Fruit fly (Drosophila melanogaster) whole organism, prepupa: ENCODE results near the gene dind.

Experiments used
- Blimp-1 ChIP-seq: fragments of 200-800 bp; sonication (Bioruptor generic); optimal IDR thresholded peaks from 3 replicates; lab custom pipeline; 2017; ENCODE audit warnings: missing biosample characterization, missing genetic modification characterization, mild to moderate bottlenecking, moderate library complexity, missing genetic modification reagents
- CG10631 ChIP-seq: fragments of 200-800 bp; sonication (Bioruptor generic); optimal IDR thresholded peaks from 2 replicates; lab custom pipeline; 2016; ENCODE audit warnings: missing biosample characterization, missing genetic modification characterization
- CG10669 ChIP-seq: fragments of 200-800 bp; sonication (Bioruptor generic); optimal IDR thresholded peaks from 3 replicates; lab custom pipeline; 2018; ENCODE audit warnings: missing biosample characterization, mild to moderate bottlenecking, missing genetic modification characterization, moderate library complexity
- CG11762 ChIP-seq: fragments of 200-800 bp; sonication (Bioruptor generic); optimal IDR thresholded peaks from 3 replicates; lab custom pipeline; 2016; ENCODE audit warnings: missing biosample characterization, missing genetic modification characterization; ENCODE audit not compliant: insufficient read depth
- CG11902 ChIP-seq: fragments of 200-800 bp; sonication (Bioruptor generic); optimal IDR thresholded peaks from 3 replicates; lab custom pipeline; 2016; ENCODE audit warnings: missing biosample characterization, missing genetic modification characterization
- CG15336 ChIP-seq: fragments of 200-800 bp; sonication (Bioruptor generic); IDR thresholded peaks from 2 replicates; pipeline ENCODE4 v1.3.6; 2022; ENCODE audit warnings: missing biosample characterization, missing genetic modification characterization
- CG32006 ChIP-seq: fragments of 200-800 bp; sonication (Bioruptor generic); optimal IDR thresholded peaks from 3 replicates; lab custom pipeline; 2017; ENCODE audit warnings: missing biosample characterization, mild to moderate bottlenecking, missing genetic modification characterization
- CG3919 ChIP-seq: fragments of 200-800 bp; sonication (Bioruptor generic); optimal IDR thresholded peaks from 3 replicates; lab custom pipeline; 2016; ENCODE audit warnings: missing biosample characterization, missing genetic modification characterization
- CG6163 ChIP-seq: fragments of 200-800 bp; sonication (Bioruptor generic); IDR thresholded peaks from 3 replicates; pipeline ENCODE4 v1.3.6; 2022; ENCODE audit warnings: missing biosample characterization, missing genetic modification characterization
- CG6276 ChIP-seq: fragments of 200-800 bp; sonication (Bioruptor generic); optimal IDR thresholded peaks from 2 replicates; lab custom pipeline; 2017; ENCODE audit warnings: missing biosample characterization, mild to moderate bottlenecking, missing genetic modification characterization
- CG6792 ChIP-seq: fragments of 200-800 bp; sonication (Bioruptor generic); optimal IDR thresholded peaks from 3 replicates; lab custom pipeline; 2016; ENCODE audit warnings: missing biosample characterization, missing genetic modification characterization
- CG6854 ChIP-seq: fragments of 200-800 bp; sonication (Bioruptor generic); optimal IDR thresholded peaks from 2 replicates; lab custom pipeline; 2017; ENCODE audit warnings: missing biosample characterization, mild to moderate bottlenecking, missing genetic modification characterization
- CG8632 ChIP-seq: fragments of 200-800 bp; sonication (Bioruptor generic); optimal IDR thresholded peaks from 3 replicates; lab custom pipeline; 2016; ENCODE audit warnings: missing biosample characterization, missing genetic modification characterization
- CG9139 ChIP-seq: fragments of 200-800 bp; sonication (Bioruptor generic); optimal IDR thresholded peaks from 3 replicates; lab custom pipeline; 2017; ENCODE audit warnings: missing biosample characterization, mild to moderate bottlenecking, missing genetic modification characterization
- Eip78C ChIP-seq: fragments of 200-800 bp; sonication (Bioruptor generic); peaks from one replicate; lab custom pipeline; 2016; ENCODE audit warnings: missing biosample characterization, missing genetic modification characterization
- Eip93F ChIP-seq: fragments of 200-800 bp; sonication (Bioruptor generic); optimal IDR thresholded peaks from 2 replicates; lab custom pipeline; 2016; ENCODE audit warnings: missing biosample characterization, mild to moderate bottlenecking, missing genetic modification characterization
- Ets96B ChIP-seq: fragments of 200-800 bp; optimal IDR thresholded peaks from 2 replicates; lab custom pipeline; 2019; ENCODE audit warnings: missing biosample characterization, mild to moderate bottlenecking, missing genetic modification characterization, moderate library complexity
- Gug ChIP-seq: fragments of 200-800 bp; sonication (Bioruptor generic); IDR thresholded peaks from 2 replicates; pipeline ENCODE4 v1.3.6; 2022; ENCODE audit warnings: missing biosample characterization, missing genetic modification characterization
- Hr38 ChIP-seq: sonication (Bioruptor generic); optimal IDR thresholded peaks from 2 replicates; lab custom pipeline; 2016; ENCODE audit warnings: missing biosample characterization, missing genetic modification characterization
- Hr39 ChIP-seq: fragments of 200-800 bp; sonication (Bioruptor generic); optimal IDR thresholded peaks from 2 replicates; lab custom pipeline; 2016; ENCODE audit warnings: missing biosample characterization, missing genetic modification characterization
- Met ChIP-seq: fragments of 200-800 bp; sonication (Bioruptor generic); optimal IDR thresholded peaks from 3 replicates; lab custom pipeline; 2016; ENCODE audit warnings: missing biosample characterization, missing genetic modification characterization
- OdsH ChIP-seq: fragments of 200-800 bp; sonication (Bioruptor generic); optimal IDR thresholded peaks from 3 replicates; lab custom pipeline; 2016; ENCODE audit warnings: missing biosample characterization, missing genetic modification characterization
- Sox102F ChIP-seq: fragments of 200-800 bp; sonication (Bioruptor generic); optimal IDR thresholded peaks from 2 replicates; lab custom pipeline; 2016; ENCODE audit warnings: missing biosample characterization, mild to moderate bottlenecking, missing genetic modification characterization
- Sox14 ChIP-seq: fragments of 200-800 bp; sonication (Bioruptor generic); optimal IDR thresholded peaks from 3 replicates; lab custom pipeline; 2016; ENCODE audit warnings: missing biosample characterization, missing genetic modification characterization
- Sox15 ChIP-seq: fragments of 200-800 bp; sonication (Bioruptor generic); optimal IDR thresholded peaks from 3 replicates; lab custom pipeline; 2016; ENCODE audit warnings: missing biosample characterization, missing genetic modification characterization
- acj6 ChIP-seq: fragments of 200-800 bp; sonication (Bioruptor generic); optimal IDR thresholded peaks from 3 replicates; lab custom pipeline; 2016; ENCODE audit warnings: missing biosample characterization, missing genetic modification characterization
- cyc ChIP-seq: fragments of 200-800 bp; sonication (Bioruptor generic); optimal IDR thresholded peaks from 3 replicates; lab custom pipeline; 2016; ENCODE audit warnings: missing biosample characterization, missing genetic modification characterization
- dac ChIP-seq: fragments of 200-800 bp; sonication (Bioruptor generic); optimal IDR thresholded peaks from 2 replicates; lab custom pipeline; 2017; ENCODE audit warnings: missing biosample characterization, mild to moderate bottlenecking, missing genetic modification characterization
- eg ChIP-seq: fragments of 200-800 bp; sonication (Bioruptor generic); IDR thresholded peaks from 3 replicates; pipeline ENCODE4 v1.3.6; 2022; ENCODE audit warnings: missing biosample characterization, missing genetic modification characterization
- esn ChIP-seq: fragments of 200-800 bp; sonication (Bioruptor generic); optimal IDR thresholded peaks from 2 replicates; lab custom pipeline; 2016; ENCODE audit warnings: missing biosample characterization, mild to moderate bottlenecking, missing genetic modification characterization, moderate library complexity
- fd59A ChIP-seq: fragments of 200-800 bp; sonication (Bioruptor generic); optimal IDR thresholded peaks from 2 replicates; lab custom pipeline; 2017; ENCODE audit warnings: missing biosample characterization, mild to moderate bottlenecking, missing genetic modification characterization, missing genetic modification reagents
- fd85E ChIP-seq: fragments of 200-800 bp; sonication (Bioruptor generic); optimal IDR thresholded peaks from 3 replicates; lab custom pipeline; 2016; ENCODE audit warnings: missing biosample characterization, missing genetic modification characterization
- fkh ChIP-seq: fragments of 200-800 bp; sonication (Bioruptor generic); optimal IDR thresholded peaks from 3 replicates; lab custom pipeline; 2017; ENCODE audit warnings: missing biosample characterization, mild to moderate bottlenecking, missing genetic modification characterization, moderate library complexity
- lz ChIP-seq: fragments of 200-800 bp; sonication (Bioruptor generic); optimal IDR thresholded peaks from 3 replicates; lab custom pipeline; 2016; ENCODE audit warnings: missing biosample characterization, missing genetic modification characterization
- pdm3 ChIP-seq: fragments of 200-800 bp; sonication (Bioruptor generic); optimal IDR thresholded peaks from 3 replicates; lab custom pipeline; 2016; ENCODE audit warnings: missing biosample characterization, missing genetic modification characterization
- salr ChIP-seq, 2 experiments: fragments of 200-800 bp; sonication (Bioruptor generic); optimal IDR thresholded peaks; 3 replicates each; lab custom pipeline; 2016 to 2018; ENCODE audit warnings: missing biosample characterization in 2 of 2, missing genetic modification characterization in 2 of 2, mild to moderate bottlenecking in 1 of 2
- spab ChIP-seq: fragments of 200-800 bp; sonication (Bioruptor generic); optimal IDR thresholded peaks from 2 replicates; lab custom pipeline; 2017; ENCODE audit warnings: missing biosample characterization, mild to moderate bottlenecking, missing genetic modification characterization, missing genetic modification reagents
- ss ChIP-seq, 2 experiments: fragments of 200-800 bp; sonication (Bioruptor generic); optimal IDR thresholded peaks; 2 replicates in 1 of 2; 3 replicates in 1 of 2; lab custom pipeline; 2017 to 2018; ENCODE audit warnings: mild to moderate bottlenecking in 2 of 2, missing biosample characterization in 2 of 2, missing genetic modification characterization in 2 of 2, moderate library complexity in 1 of 2

The dind gene

DNA sequence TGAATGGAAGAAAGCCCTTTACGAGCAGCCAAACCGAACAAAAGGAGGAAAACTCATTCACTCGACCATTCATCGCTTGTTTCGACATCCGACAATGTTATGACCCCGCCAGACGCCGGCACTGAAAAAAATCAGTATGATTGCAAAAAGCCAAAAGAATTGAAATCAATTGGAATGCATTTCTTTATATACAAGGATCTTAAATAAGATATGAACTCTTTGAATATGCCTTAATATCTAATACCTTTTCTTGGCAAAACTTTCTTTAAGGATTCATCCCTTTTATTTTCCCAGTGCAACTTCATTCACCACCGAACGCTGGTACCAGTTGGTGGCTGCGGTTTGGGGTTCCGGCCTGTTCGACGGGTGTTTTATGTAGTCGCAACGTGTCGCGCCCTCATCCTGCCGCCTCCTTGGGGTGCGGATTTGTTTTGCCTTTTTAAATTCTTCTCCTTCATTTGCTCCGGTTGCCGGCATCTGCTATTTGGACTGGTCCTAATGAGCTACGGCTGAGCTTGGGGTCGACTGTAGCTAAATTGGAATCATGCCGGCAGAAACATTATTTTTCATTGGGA, 42.5 kb upstream of the dind start (continued):
- peak; percentile 6 to 37 for TF ChIP-seq salr (GFP tag; optimal IDR thresholded peaks at IDR 0.05; lab: Kevin White, UChicago)
- TF ChIP-seq fkh (GFP tag; lab: Kevin White, UChicago): peak; percentile 6
- TF ChIP-seq CG6854: no peak
- peak; percentile 49 for TF ChIP-seq CG32006 (GFP tag; lab: Kevin White, UChicago)
- TF ChIP-seq Eip78C (GFP tag; lab: Kevin White, UChicago): peak; percentile 91
- peak; percentile 68 for TF ChIP-seq CG6792 (GFP tag; lab: Kevin White, UChicago)
- no peak for TF ChIP-seq CG15336 (GFP tag; lab: Robert Waterston, UW)
- peak; percentile 62 for TF ChIP-seq cyc
- TF ChIP-seq eg (GFP tag; lab: Robert Waterston, UW): no peak
- no peak for TF ChIP-seq fd85E (GFP tag; lab: Kevin White, UChicago)
- peak; percentile 19 for TF ChIP-seq Blimp-1 (GFP tag; lab: Kevin White, UChicago)
- peak; percentile 39 for TF ChIP-seq CG11902 (GFP tag; lab: Kevin White, UChicago)
- TF ChIP-seq dac: no peak
- peak; percentile 71 for TF ChIP-seq CG3919 (GFP tag; lab: Kevin White, UChicago)
- peak; percentile 70 for TF ChIP-seq spab (GFP tag; lab: Kevin White, UChicago)
- TF ChIP-seq acj6 (GFP tag; lab: Kevin White, UChicago): peak; percentile 56
- peak; percentile 76 for TF ChIP-seq Met (GFP tag; lab: Kevin White, UChicago)
- peak; percentile 69 for TF ChIP-seq CG10669 (GFP tag; lab: Kevin White, UChicago)
- peak; percentile 30 for TF ChIP-seq CG9139 (GFP tag; lab: Kevin White, UChicago)
- TF ChIP-seq CG6163 (GFP tag; lab: Robert Waterston, UW): peak; percentile 69; the same call in 1 of the 3 replicates
- peak; percentile 74 for TF ChIP-seq Ets96B (tag; lab: Kevin White, UChicago)
- peak; percentile 62 for TF ChIP-seq fd59A
- peak; percentile 58 for TF ChIP-seq Hr39 (GFP tag; lab: Kevin White, UChicago)
- peak; percentile 68 for TF ChIP-seq Sox102F (GFP tag; lab: Kevin White, UChicago)
- TF ChIP-seq pdm3 (GFP tag; lab: Kevin White, UChicago): peak; percentile 64
- TF ChIP-seq OdsH (GFP tag; lab: Kevin White, UChicago): peak; percentile 57
- no peak for TF ChIP-seq esn
- no peak for TF ChIP-seq Eip93F (GFP tag; lab: Kevin White, UChicago)
- peak; percentile 45 to 74 for TF ChIP-seq ss (GFP tag; optimal IDR thresholded peaks at IDR 0.05; lab: Kevin White, UChicago)
- TF ChIP-seq Hr38 (GFP tag; lab: Kevin White, UChicago): no peak
- TF ChIP-seq CG6276 (GFP tag; lab: Kevin White, UChicago): peak; percentile 13
- peak; percentile 19 for TF ChIP-seq Sox15 (GFP tag; lab: Kevin White, UChicago)
- 0 out of 2 replicates have a peak, but pooled peaks have one; percentile 11 for TF ChIP-seq Gug (GFP tag; lab: Robert Waterston, UW)
- peak; percentile 52 for TF ChIP-seq CG8632 (GFP tag; lab: Kevin White, UChicago)
- peak; percentile 63 for TF ChIP-seq CG10631
- peak; percentile 67 for TF ChIP-seq Sox14 (GFP tag; lab: Kevin White, UChicago)
- TF ChIP-seq CG11762 (GFP tag; lab: Kevin White, UChicago): peak; percentile 28

DNA sequence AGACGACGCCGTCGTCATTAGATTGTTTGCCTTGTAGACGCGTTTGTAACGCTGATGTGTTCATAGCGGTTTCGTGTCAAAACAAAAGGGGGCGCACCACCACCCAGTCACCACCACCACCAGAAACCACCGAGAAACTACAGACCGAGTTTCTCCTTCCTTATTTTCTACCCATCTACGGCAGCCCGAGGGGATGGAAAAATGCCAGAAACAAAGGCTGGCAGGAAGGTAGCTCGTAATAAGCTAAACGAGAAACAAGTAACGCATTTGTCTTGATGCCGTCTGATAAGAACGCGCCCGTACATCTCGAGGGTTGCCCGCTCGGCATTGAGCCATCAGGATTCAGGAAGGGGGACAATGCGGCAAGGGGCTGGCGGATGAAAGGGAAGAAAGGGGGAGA, 30.2 kb upstream of the dind start:
- TF ChIP-seq CG11762 (GFP tag; lab: Kevin White, UChicago): no peak
- TF ChIP-seq Sox14 (GFP tag; lab: Kevin White, UChicago): no peak
- TF ChIP-seq, all 60 proteins: peak for 0

DNA sequence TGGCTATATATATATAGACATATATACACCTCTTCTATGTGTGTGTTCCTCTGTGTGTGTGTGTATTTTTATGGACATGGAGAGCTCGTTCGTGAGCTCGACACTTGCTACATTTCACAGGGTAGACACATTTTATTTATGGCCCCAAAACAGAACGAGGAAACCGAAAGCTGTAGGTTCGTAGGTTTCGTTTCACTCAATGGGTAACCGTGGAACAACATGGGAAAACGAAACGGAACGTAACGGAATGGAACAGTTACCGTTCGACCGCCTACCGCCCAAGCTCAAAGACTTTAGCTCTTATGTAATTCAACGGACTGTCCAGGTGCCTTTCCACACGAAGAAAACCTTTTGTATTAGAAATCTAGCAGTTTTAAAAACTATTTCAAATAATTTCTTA, 28.9 kb upstream of the dind start:
- TF ChIP-seq lz: no peak
- no peak for TF ChIP-seq Eip78C (GFP tag; lab: Kevin White, UChicago)
